Worm (Caenorhabditis elegans) whole organism, late embryonic: ENCODE measurements around the gene F14D2.11.

Experiments used
- ceh-2 ChIP-seq: sonication (generic microtip); optimal IDR thresholded peaks from 2 replicates; lab custom pipeline; 2016; ENCODE audit warnings: missing genotype, missing genetic modification characterization, missing compliant biosample characterization
- nhr-11 ChIP-seq: fragments of 150-350 bp; optimal IDR thresholded peaks from 2 replicates; lab custom pipeline; 2014; ENCODE audit warnings: missing biosample characterization, missing genetic modification characterization
- pax-1 ChIP-seq: fragments of 150-350 bp; optimal IDR thresholded peaks from 2 replicates; lab custom pipeline; 2014; ENCODE audit warnings: missing biosample characterization, missing genetic modification characterization

- no peak for TF ChIP-seq ceh-2 (tag; lab: Kevin White, UChicago)
- no peak for TF ChIP-seq nhr-11 (tag; lab: Kevin White, UChicago)
- no peak for TF ChIP-seq pax-1 (tag; lab: Kevin White, UChicago)
Measured at ce11 chrII:3378275-3378674, 36.4 kb upstream of the F14D2.11 start, which contains the start of gene Y49F6C.2.
